Fruit fly (Drosophila melanogaster): ENCODE data around the gene CG34129.

- TF ChIP-seq D1 (tag; optimal IDR thresholded peaks at IDR 0.05) (no peak), fd96Ca (GFP tag; IDR thresholded peaks at IDR 0.05) (no peak; the same call in 2 of the 3 replicates), CG8301 (tag; optimal IDR thresholded peaks at IDR 0.05) (no peak), Ets98B (GFP tag; IDR thresholded peaks at IDR 0.05) (no peak)
Observed at dm6 chr3R:26172040-26172439, 19.0 kb downstream of the CG34129 start.
